Fruit fly (Drosophila melanogaster): ENCODE data around the gene PolE1.

PolE1 gene

DNA sequence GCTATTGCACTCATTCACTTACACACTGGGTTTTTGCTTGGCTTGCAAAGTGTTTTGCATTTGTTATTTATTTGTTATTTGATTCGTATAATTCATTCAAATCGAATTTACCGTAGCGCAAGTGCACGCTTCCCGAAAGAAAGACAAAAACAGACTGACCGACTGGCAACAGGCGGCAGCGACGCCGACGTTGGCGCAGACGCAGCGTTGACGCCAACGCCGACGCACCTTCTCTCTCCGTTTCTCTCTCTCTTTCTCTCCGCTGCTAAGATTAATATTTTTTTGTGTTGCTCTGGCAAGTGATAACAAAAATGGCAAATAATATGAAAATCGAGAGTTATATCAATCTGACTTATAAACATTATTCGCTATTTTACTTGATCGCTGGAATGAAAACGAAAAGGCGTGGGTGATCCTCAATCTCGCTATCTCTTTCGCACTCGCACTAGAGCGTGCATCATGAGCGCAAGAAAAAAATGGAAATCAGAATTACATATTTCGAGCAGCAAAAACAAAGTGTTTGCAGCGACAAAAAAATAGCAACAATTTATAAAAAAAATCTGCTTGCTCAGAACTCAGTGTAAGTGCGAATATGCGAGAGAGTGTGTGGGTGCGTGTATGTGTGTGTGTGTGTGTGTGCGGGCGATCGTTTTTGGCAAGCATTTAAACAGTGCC, 1.8 kb upstream of the PolE1 start, which contains the start of gene pnt (continued):
- TF ChIP-seq Jarid2 (GFP tag; optimal IDR thresholded peaks at IDR 0.05) (peak; percentile 95), unc-4 (GFP tag; IDR thresholded peaks at IDR 0.05; ENCODE audit: partially characterized antibody) (no peak), CG11093 (GFP tag; IDR thresholded peaks at IDR 0.05) (no peak), CG3065 (GFP tag; optimal IDR thresholded peaks at IDR 0.05) (no peak), CG2129 (GFP tag; IDR thresholded peaks at IDR 0.05; ENCODE audit: partially characterized antibody) (no peak), slp2 (GFP tag; optimal IDR thresholded peaks at IDR 0.05) (no peak), B-H2 (GFP tag; optimal IDR thresholded peaks at IDR 0.05) (no peak), chinmo (GFP tag; IDR thresholded peaks at IDR 0.05; ENCODE audit: partially characterized antibody) (0 out of 4 replicates have a peak, but pooled peaks have one; percentile 63), caup (GFP tag; optimal IDR thresholded peaks at IDR 0.05; ENCODE audit: severe bottlenecking) (no peak), CG11456 (GFP tag; IDR thresholded peaks at IDR 0.05) (no peak), Med (GFP tag) (peak; percentile 74), CG11696 (GFP tag; IDR thresholded peaks at IDR 0.05) (no peak), sob (GFP tag; IDR thresholded peaks at IDR 0.05) (peak; percentile 18; the same call in 1 of the 2 replicates), Nf-YA (GFP tag; IDR thresholded peaks at IDR 0.05) (no peak), C15 (GFP tag; IDR thresholded peaks at IDR 0.05) (no peak), CG9876 (GFP tag; optimal IDR thresholded peaks at IDR 0.05) (no peak), CG8924 (tag; optimal IDR thresholded peaks at IDR 0.05) (no peak), H2.0 (GFP tag; IDR thresholded peaks at IDR 0.05) (no peak), Dref (GFP tag; IDR thresholded peaks at IDR 0.05) (no peak), Lhr (GFP tag; optimal IDR thresholded peaks at IDR 0.05) (no peak), CG12236 (GFP tag; optimal IDR thresholded peaks at IDR 0.05) (no peak), gcm2 (GFP tag; optimal IDR thresholded peaks at IDR 0.05) (no peak), CG8290 (GFP tag; optimal IDR thresholded peaks at IDR 0.05) (no peak), CG8290 (tag; optimal IDR thresholded peaks at IDR 0.05) (no peak), CG10209 (GFP tag; optimal IDR thresholded peaks at IDR 0.05) (no peak), NFAT (GFP tag; IDR thresholded peaks at IDR 0.05) (no peak), bowl (GFP tag; IDR thresholded peaks at IDR 0.05) (no peak), chn (GFP tag; optimal IDR thresholded peaks at IDR 0.05) (no peak), mirr (GFP tag; optimal IDR thresholded peaks at IDR 0.05) (no peak), prd (optimal IDR thresholded peaks at IDR 0.05) (no peak), prd (GFP tag; IDR thresholded peaks at IDR 0.05) (0 out of 3 replicates have a peak, but pooled peaks have one; percentile 4), Side (GFP tag; optimal IDR thresholded peaks at IDR 0.05) (no peak), vvl (GFP tag; IDR thresholded peaks at IDR 0.05) (peak; percentile 33; the same call in 1 of the 2 replicates), CG9727 (GFP tag; optimal IDR thresholded peaks at IDR 0.05) (no peak), CG2712 (tag; optimal IDR thresholded peaks at IDR 0.05) (peak; percentile 2), sens (GFP tag) (peak; percentile 78), zfh1 (GFP tag; IDR thresholded peaks at IDR 0.05) (no peak), mld (GFP tag; IDR thresholded peaks at IDR 0.05; ENCODE audit: partially characterized antibody) (no peak), sug (tag; optimal IDR thresholded peaks at IDR 0.05) (no peak), CG10321 (GFP tag; IDR thresholded peaks at IDR 0.05) (no peak), D19A (tag; optimal IDR thresholded peaks at IDR 0.05) (peak; percentile 31), CG4328 (GFP tag; optimal IDR thresholded peaks at IDR 0.05) (no peak), esg (GFP tag; conservative IDR thresholded peaks at IDR 0.05) (no peak), CG32767 (GFP tag; IDR thresholded peaks at IDR 0.05) (no peak), CG1529 (GFP tag; optimal IDR thresholded peaks at IDR 0.05) (no peak), sd (tag; optimal IDR thresholded peaks at IDR 0.05) (peak; percentile 7), CG14710 (tag; optimal IDR thresholded peaks at IDR 0.05) (no peak), CG12769 (tag; optimal IDR thresholded peaks at IDR 0.05) (peak; percentile 4), CG15479 (GFP tag; optimal IDR thresholded peaks at IDR 0.05) (peak; percentile 71), knrl (GFP tag; IDR thresholded peaks at IDR 0.05; ENCODE audit: partially characterized antibody) (no peak), Awh (GFP tag; IDR thresholded peaks at IDR 0.05) (no peak)
